Fruit fly (Drosophila melanogaster): ENCODE data around the gene modSP.

The modSP gene

DNA sequence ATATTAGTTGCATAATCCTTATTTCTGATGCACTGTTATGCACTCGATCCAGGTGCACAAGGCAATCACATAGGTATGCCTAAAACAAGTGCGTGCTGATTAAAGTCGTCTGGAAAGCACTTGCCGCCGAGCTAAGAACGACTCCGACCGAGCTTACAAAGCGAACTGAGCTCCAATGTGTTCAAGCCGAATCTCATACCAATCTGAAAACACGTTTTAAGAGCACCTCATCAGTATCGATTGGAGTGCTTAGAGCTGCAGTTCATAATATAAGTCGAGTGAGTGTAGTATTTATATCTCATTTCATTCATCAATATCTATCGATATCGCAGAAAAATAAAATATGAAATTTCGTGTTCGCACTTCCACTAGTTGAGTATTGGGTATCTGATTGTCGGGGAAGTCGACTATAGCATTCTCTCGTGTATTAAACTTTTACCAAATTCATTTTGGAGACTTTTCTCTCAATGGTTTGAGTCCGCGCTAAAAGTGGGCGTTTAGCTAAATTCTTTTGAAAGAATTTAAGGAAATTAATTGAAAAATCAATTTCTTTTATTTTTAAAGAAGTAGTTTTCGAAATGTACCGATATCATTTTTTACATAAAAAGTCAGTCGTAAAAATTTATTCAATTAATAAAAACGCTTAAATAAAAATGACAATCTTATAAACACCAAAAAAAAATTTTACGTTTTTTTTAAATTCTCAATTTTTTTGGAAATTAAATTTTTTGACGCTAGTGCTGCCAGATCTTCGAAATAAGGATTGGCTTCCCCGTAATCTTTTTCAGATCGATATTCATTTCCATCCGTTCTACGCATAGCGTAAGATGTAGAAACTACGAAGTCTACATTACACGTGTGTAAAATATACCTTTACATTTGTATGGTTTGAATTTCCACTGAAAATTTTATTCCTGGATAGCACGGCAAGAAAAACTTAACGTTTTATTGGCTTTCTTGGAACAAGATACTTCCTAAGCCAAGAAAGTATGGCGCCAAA is at the start of gene modSP:
TSS of gene modSP (minus strand) at position 169 of the 1,000 bp plus-strand sequence.
- TF ChIP-seq woc (GFP tag; optimal IDR thresholded peaks at IDR 0.05) (peak; percentile 18), dmrt93B (GFP tag; optimal IDR thresholded peaks at IDR 0.05) (no peak), CG9705 (GFP tag; optimal IDR thresholded peaks at IDR 0.05) (no peak), ey (GFP tag; optimal IDR thresholded peaks at IDR 0.05) (peak; percentile 41), fru (GFP tag; optimal IDR thresholded peaks at IDR 0.05) (peak; percentile 60), Vsx2 (GFP tag; optimal IDR thresholded peaks at IDR 0.05; ENCODE audit: partially characterized antibody) (peak; percentile 74), CrebA (GFP tag; optimal IDR thresholded peaks at IDR 0.05; ENCODE audit: borderline replicate concordance) (no peak), Dif (GFP tag; optimal IDR thresholded peaks at IDR 0.05; ENCODE audit: partially characterized antibody) (peak; percentile 58), foxo (GFP tag; optimal IDR thresholded peaks at IDR 0.05) (peak in 1 of 2 experiments; percentile 57), Hnf4 (GFP tag; optimal IDR thresholded peaks at IDR 0.05) (peak; percentile 7), br (GFP tag; optimal IDR thresholded peaks at IDR 0.05) (peak; percentile 59), h (GFP tag; optimal IDR thresholded peaks at IDR 0.05) (peak; percentile 42), rgr (GFP tag; optimal IDR thresholded peaks at IDR 0.05) (peak; percentile 49), Hr78 (GFP tag; optimal IDR thresholded peaks at IDR 0.05) (no peak), Sp1 (GFP tag; optimal IDR thresholded peaks at IDR 0.05) (peak; percentile 13), Hr83 (GFP tag; optimal IDR thresholded peaks at IDR 0.05; ENCODE audit: poor library complexity, severe bottlenecking) (no peak)

DNA sequence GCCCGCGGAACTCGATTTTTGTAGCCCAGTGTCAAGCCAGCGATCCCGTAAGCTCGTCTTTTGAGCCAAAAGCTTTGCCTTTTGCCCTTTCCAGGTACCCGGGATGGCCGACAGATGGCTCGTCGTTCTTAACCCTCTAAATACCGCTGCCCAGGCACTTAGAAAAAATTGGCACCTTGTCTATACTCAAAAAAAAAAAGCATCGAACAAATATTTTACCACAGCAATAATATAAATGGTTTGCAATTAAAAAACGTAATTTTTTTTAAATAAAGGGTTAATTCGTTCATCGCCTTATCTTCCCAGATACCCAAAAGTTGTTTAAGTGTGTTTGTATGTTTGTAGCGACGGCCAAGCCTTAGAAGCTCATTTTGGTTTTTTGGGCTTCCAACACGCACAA is 48.8 kb upstream of the modSP start:
- TF ChIP-seq CrebA (GFP tag; optimal IDR thresholded peaks at IDR 0.05; ENCODE audit: borderline replicate concordance) (no peak), Vsx2 (GFP tag; optimal IDR thresholded peaks at IDR 0.05; ENCODE audit: partially characterized antibody) (no peak), fru (GFP tag; optimal IDR thresholded peaks at IDR 0.05) (peak; percentile 8), Hnf4 (GFP tag; optimal IDR thresholded peaks at IDR 0.05) (peak; percentile 16), br (GFP tag; optimal IDR thresholded peaks at IDR 0.05) (peak; percentile 39), Dfd (GFP tag; optimal IDR thresholded peaks at IDR 0.05) (no peak), brk (GFP tag; optimal IDR thresholded peaks at IDR 0.05) (no peak), woc (GFP tag; optimal IDR thresholded peaks at IDR 0.05) (peak; percentile 19), dmrt93B (GFP tag; optimal IDR thresholded peaks at IDR 0.05) (no peak), usp (GFP tag; optimal IDR thresholded peaks at IDR 0.05) (no peak), sv (GFP tag; optimal IDR thresholded peaks at IDR 0.05) (peak; percentile 34), HLH106 (tag; optimal IDR thresholded peaks at IDR 0.05) (peak; percentile 13), rgr (GFP tag; optimal IDR thresholded peaks at IDR 0.05) (peak; percentile 34), Rel (GFP tag; optimal IDR thresholded peaks at IDR 0.05) (no peak), Rel (tag; optimal IDR thresholded peaks at IDR 0.05) (no peak), dl (GFP tag; optimal IDR thresholded peaks at IDR 0.05; ENCODE audit: insufficient read depth in 1 of 2, partially characterized antibody in 2 of 2) (no peak), ey (GFP tag; optimal IDR thresholded peaks at IDR 0.05) (peak; percentile 49), sage (GFP tag; optimal IDR thresholded peaks at IDR 0.05) (no peak), Mio (GFP tag; optimal IDR thresholded peaks at IDR 0.05) (no peak), psq (GFP tag; optimal IDR thresholded peaks at IDR 0.05) (peak; percentile 15), pan (optimal IDR thresholded peaks at IDR 0.05) (no peak), h (GFP tag; optimal IDR thresholded peaks at IDR 0.05) (peak; percentile 55), foxo (GFP tag; optimal IDR thresholded peaks at IDR 0.05) (peak in 1 of 2 experiments; percentile 45), OdsH (GFP tag; optimal IDR thresholded peaks at IDR 0.05) (peak; percentile 29), Hr83 (GFP tag; optimal IDR thresholded peaks at IDR 0.05; ENCODE audit: poor library complexity, severe bottlenecking) (no peak)

DNA sequence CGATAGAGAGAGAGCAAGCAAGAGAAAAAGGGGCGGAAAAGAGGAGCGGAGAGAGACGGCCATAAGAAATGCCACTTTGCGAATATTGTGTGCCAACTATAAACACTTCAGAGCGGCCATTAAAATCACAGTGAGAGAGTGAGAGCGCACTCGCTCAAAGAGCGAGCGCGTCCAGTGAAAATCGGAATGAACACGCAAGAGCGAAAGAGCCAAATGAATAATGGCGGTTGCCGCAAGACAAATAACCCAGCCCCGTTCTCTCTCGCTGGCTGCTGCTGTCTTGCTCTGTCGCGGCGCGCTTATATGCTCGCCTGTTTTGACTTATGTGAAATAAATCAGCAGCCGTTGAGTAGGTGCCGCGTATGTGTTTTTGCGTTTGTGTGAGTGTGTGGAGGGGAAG is 47.3 kb upstream of the modSP start:
- TF ChIP-seq sv (GFP tag; optimal IDR thresholded peaks at IDR 0.05) (no peak), CrebA (GFP tag; optimal IDR thresholded peaks at IDR 0.05; ENCODE audit: borderline replicate concordance) (no peak), N (GFP tag; optimal IDR thresholded peaks at IDR 0.05) (no peak), brk (GFP tag; optimal IDR thresholded peaks at IDR 0.05) (no peak), GATAd (GFP tag; optimal IDR thresholded peaks at IDR 0.05) (no peak), Mio (GFP tag; optimal IDR thresholded peaks at IDR 0.05) (no peak), ey (GFP tag; optimal IDR thresholded peaks at IDR 0.05) (no peak), usp (GFP tag; optimal IDR thresholded peaks at IDR 0.05) (no peak), psq (GFP tag; optimal IDR thresholded peaks at IDR 0.05) (peak; percentile 25), woc (GFP tag; optimal IDR thresholded peaks at IDR 0.05) (no peak), dl (GFP tag; optimal IDR thresholded peaks at IDR 0.05; ENCODE audit: insufficient read depth in 1 of 2, partially characterized antibody in 2 of 2) (peak; percentile 68 to 83), jim (GFP tag; optimal IDR thresholded peaks at IDR 0.05) (no peak), Abd-B (GFP tag; optimal IDR thresholded peaks at IDR 0.05) (no peak), br (GFP tag; optimal IDR thresholded peaks at IDR 0.05) (no peak), Hnf4 (GFP tag; optimal IDR thresholded peaks at IDR 0.05) (no peak), h (GFP tag; optimal IDR thresholded peaks at IDR 0.05) (peak; percentile 24), Rel (GFP tag; optimal IDR thresholded peaks at IDR 0.05) (no peak), Rel (tag; optimal IDR thresholded peaks at IDR 0.05) (no peak), foxo (GFP tag; optimal IDR thresholded peaks at IDR 0.05) (no peak), Dif (GFP tag; optimal IDR thresholded peaks at IDR 0.05; ENCODE audit: partially characterized antibody) (peak; percentile 85), Jra (GFP tag; optimal IDR thresholded peaks at IDR 0.05) (no peak)

Measured in whole organism, wandering third instar larva.